Worm (Caenorhabditis elegans) whole organism, L3 larva: ENCODE results near the gene C45G9.5.

Experiments
- ceh-16 ChIP-seq: sonication (generic microtip); optimal IDR thresholded peaks from 2 replicates; lab custom pipeline; 2017; ENCODE audit warnings: missing biosample characterization, missing genetic modification characterization
- elt-1 ChIP-seq: fragments of 150-350 bp; optimal IDR thresholded peaks from 2 replicates; lab custom pipeline; 2014; ENCODE audit warnings: missing biosample characterization, missing genetic modification characterization
- elt-2 ChIP-seq: sonication (generic microtip); optimal IDR thresholded peaks from 2 replicates; lab custom pipeline; 2016; ENCODE audit warnings: missing genetic modification reagents, mild to moderate bottlenecking, missing genetic modification characterization, missing compliant biosample characterization
- fos-1 ChIP-seq: fragments of 150-350 bp; optimal IDR thresholded peaks from 2 replicates; lab custom pipeline; 2014; ENCODE audit warnings: missing biosample characterization, missing genetic modification characterization
- lin-39 ChIP-seq: fragments of 150-350 bp; optimal IDR thresholded peaks from 2 replicates; lab custom pipeline; 2018; ENCODE audit warnings: missing biosample characterization, missing genetic modification reagents, missing genetic modification characterization
- mdl-1 ChIP-seq: fragments of 150-350 bp; optimal IDR thresholded peaks from 2 replicates; lab custom pipeline; 2014; ENCODE audit warnings: missing biosample characterization, missing genetic modification characterization
- mml-1 ChIP-seq: fragments of 150-350 bp; sonication (generic microtip); optimal IDR thresholded peaks from 3 replicates; lab custom pipeline; 2014; ENCODE audit warnings: missing biosample characterization, missing genetic modification characterization
- nhr-25 ChIP-seq: sonication (generic microtip); optimal IDR thresholded peaks from 2 replicates; lab custom pipeline; 2017; ENCODE audit warnings: missing biosample characterization, missing genetic modification characterization
- nhr-28 ChIP-seq: fragments of 150-350 bp; optimal IDR thresholded peaks from 2 replicates; lab custom pipeline; 2014; ENCODE audit warnings: missing biosample characterization, missing genetic modification characterization
- nhr-76 ChIP-seq: fragments of 150-350 bp; sonication (generic microtip); optimal IDR thresholded peaks from 5 replicates; lab custom pipeline; 2014; ENCODE audit warnings: missing biosample characterization, missing genetic modification characterization
- skn-1 ChIP-seq: fragments of 150-350 bp; optimal IDR thresholded peaks from 2 replicates; lab custom pipeline; 2014; ENCODE audit warnings: missing biosample characterization, missing genetic modification characterization
- unc-39 ChIP-seq: sonication (generic microtip); optimal IDR thresholded peaks from 4 replicates; lab custom pipeline; 2017; ENCODE audit warnings: missing biosample characterization, missing genetic modification characterization

ce11 chrIII:5027219-5027618, 20.7 kb upstream of the C45G9.5 start:
- TF ChIP-seq nhr-76 (tag; lab: Kevin White, UChicago) (no peak), elt-2 (tag; lab: Kevin White, UChicago) (no peak), elt-1 (tag; lab: Kevin White, UChicago) (no peak), nhr-28 (tag; lab: Kevin White, UChicago) (no peak), mdl-1 (tag; lab: Kevin White, UChicago) (no peak), unc-39 (tag; lab: Kevin White, UChicago) (no peak), fos-1 (no peak), ceh-16 (tag; lab: Kevin White, UChicago) (no peak), nhr-25 (tag; lab: Kevin White, UChicago) (no peak), lin-39 (tag; lab: Kevin White, UChicago) (no peak), skn-1 (tag; lab: Kevin White, UChicago) (no peak), mml-1 (tag; lab: Kevin White, UChicago) (no peak)
